Worm (Caenorhabditis elegans): Measurements from ENCODE around the gene pycr-1.

pycr-1 gene

ce11 chrX:12164047-12164446 is 17.4 kb downstream of the pycr-1 start:
- no peak for TF ChIP-seq Y79H2A.3 (GFP tag; conservative IDR thresholded peaks at IDR 0.05)
- no peak for TF ChIP-seq nhr-90 (tag; optimal IDR thresholded peaks at IDR 0.05)
- no peak for TF ChIP-seq F57C9.4 (tag; optimal IDR thresholded peaks at IDR 0.05)
- no peak for TF ChIP-seq F33H1.4 (GFP tag; IDR thresholded peaks at IDR 0.05)
- TF ChIP-seq zim-3 (tag; optimal IDR thresholded peaks at IDR 0.05), result no peak
- no peak for TF ChIP-seq lin-40 (tag; optimal IDR thresholded peaks at IDR 0.05)
- TF ChIP-seq fkh-3 (tag; optimal IDR thresholded peaks at IDR 0.05), result no peak
- TF ChIP-seq madf-10 (tag; optimal IDR thresholded peaks at IDR 0.05), result no peak
- no peak for TF ChIP-seq F49E8.2 (tag; optimal IDR thresholded peaks at IDR 0.05; ENCODE audit: insufficient read depth)
- TF ChIP-seq somi-1 (GFP tag; optimal IDR thresholded peaks at IDR 0.05), result no peak
- no peak for TF ChIP-seq B0261.1 (tag; optimal IDR thresholded peaks at IDR 0.05)
- TF ChIP-seq akir-1 (GFP tag; optimal IDR thresholded peaks at IDR 0.05), result no peak

DNA sequence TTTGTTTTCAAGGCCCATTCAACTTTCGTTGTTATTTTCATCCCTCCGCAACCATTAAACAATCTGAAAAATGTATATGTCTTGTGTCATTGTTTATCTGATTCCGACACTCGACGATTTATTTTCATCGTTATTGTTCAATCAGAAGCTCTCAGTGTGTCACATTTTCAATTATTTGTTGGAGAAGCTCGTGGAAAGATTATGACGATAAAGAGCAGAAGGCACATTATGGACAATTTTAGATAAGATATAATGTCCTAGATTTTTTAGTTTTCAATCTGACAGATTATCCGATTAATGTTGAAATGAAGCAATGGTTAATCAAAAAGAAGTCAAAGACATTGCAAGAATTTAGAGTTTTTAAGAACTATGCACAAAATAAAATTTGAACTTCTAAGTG is 18.3 kb downstream of the pycr-1 start:
- TF ChIP-seq akir-1 (GFP tag; optimal IDR thresholded peaks at IDR 0.05) (no peak), lin-35 (GFP tag; optimal IDR thresholded peaks at IDR 0.05) (no peak), mxl-1 (tag; optimal IDR thresholded peaks at IDR 0.05) (no peak), aptf-3 (GFP tag; IDR thresholded peaks at IDR 0.05) (no peak), lag-1 (GFP tag; IDR thresholded peaks at IDR 0.05) (no peak), lsl-1 (GFP tag; optimal IDR thresholded peaks at IDR 0.05) (no peak), let-526 (GFP tag; IDR thresholded peaks at IDR 0.05) (no peak), unc-130 (GFP tag; optimal IDR thresholded peaks at IDR 0.05) (no peak), sdz-38 (tag; optimal IDR thresholded peaks at IDR 0.05) (no peak), ceh-40 (GFP tag; IDR thresholded peaks at IDR 0.05) (no peak), K11D2.4 (GFP tag; IDR thresholded peaks at IDR 0.05) (no peak), snpc-1.3 (tag; optimal IDR thresholded peaks at IDR 0.05; ENCODE audit: insufficient read depth) (no peak), T07F8.4 (tag; optimal IDR thresholded peaks at IDR 0.05) (no peak)

DNA sequence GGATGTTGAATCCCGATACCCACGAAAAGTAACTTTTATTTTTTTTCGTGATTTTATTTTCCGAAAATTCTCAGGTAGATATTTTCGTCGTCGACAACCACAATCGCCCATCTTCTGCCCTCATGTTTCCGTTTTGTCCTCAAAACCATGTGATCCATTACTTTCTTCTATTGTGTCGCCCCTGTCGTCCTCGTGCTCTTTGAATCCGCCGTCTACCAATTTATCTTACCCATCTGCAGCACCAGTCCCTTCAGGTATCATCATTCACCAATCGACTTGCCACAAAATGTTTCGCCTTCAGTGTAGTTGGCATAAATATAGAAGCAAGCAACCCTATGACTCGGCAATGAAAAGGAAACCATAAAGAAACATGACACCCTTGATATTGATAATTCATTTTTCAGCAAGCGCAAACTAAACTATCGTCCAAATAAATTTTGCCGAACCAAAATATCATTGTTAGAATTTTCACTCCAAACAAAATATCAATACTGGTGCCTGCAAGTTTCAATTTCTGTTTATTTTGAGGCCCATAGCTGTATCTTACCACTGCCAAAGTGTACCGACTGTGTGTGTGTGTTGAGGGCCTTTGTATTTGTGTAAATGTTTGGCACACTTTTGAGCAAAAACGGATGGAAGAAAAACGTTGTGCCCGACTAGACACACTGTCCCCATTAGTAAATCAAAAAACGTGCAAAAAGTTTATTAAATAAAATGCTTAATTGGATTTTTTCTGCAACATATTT is 21.2 kb downstream of the pycr-1 start:
- no peak for TF ChIP-seq madf-3 (GFP tag; IDR thresholded peaks at IDR 0.05)
- no peak for TF ChIP-seq ceh-79 (tag; optimal IDR thresholded peaks at IDR 0.05)
- no peak for TF ChIP-seq F23B12.7 (tag; optimal IDR thresholded peaks at IDR 0.05; ENCODE audit: insufficient read depth)
- TF ChIP-seq dpff-1 (tag; optimal IDR thresholded peaks at IDR 0.05), result no peak
- TF ChIP-seq Y56A3A.18 (GFP tag; IDR thresholded peaks at IDR 0.05), result no peak
- no peak for TF ChIP-seq zfh-2 (GFP tag; conservative IDR thresholded peaks at IDR 0.05)
- TF ChIP-seq mxl-1 (tag; optimal IDR thresholded peaks at IDR 0.05), result no peak
- no peak for TF ChIP-seq F57C9.4 (tag; optimal IDR thresholded peaks at IDR 0.05)
- no peak for TF ChIP-seq lag-1 (GFP tag; IDR thresholded peaks at IDR 0.05)
- no peak for TF ChIP-seq ztf-26 (tag; optimal IDR thresholded peaks at IDR 0.05)
- TF ChIP-seq ets-4 (GFP tag; optimal IDR thresholded peaks at IDR 0.05), result no peak
- no peak for TF ChIP-seq xnd-1 (tag; optimal IDR thresholded peaks at IDR 0.05)
- TF ChIP-seq B0019.2 (GFP tag; conservative IDR thresholded peaks at IDR 0.05), result no peak
- no peak for TF ChIP-seq bed-2 (GFP tag; IDR thresholded peaks at IDR 0.05)
- TF ChIP-seq lin-26 (GFP tag; IDR thresholded peaks at IDR 0.05), result no peak
- no peak for TF ChIP-seq ZK185.1 (tag; optimal IDR thresholded peaks at IDR 0.05; ENCODE audit: poor library complexity, severe bottlenecking)
- TF ChIP-seq repo-1 (tag; optimal IDR thresholded peaks at IDR 0.05), result no peak
- TF ChIP-seq ceh-58 (GFP tag; IDR thresholded peaks at IDR 0.05), result no peak
- no peak for TF ChIP-seq pha-4 (tag; optimal IDR thresholded peaks at IDR 0.05)
